Fruit fly (Drosophila melanogaster): ENCODE data around the gene Acyp2.

DNA sequence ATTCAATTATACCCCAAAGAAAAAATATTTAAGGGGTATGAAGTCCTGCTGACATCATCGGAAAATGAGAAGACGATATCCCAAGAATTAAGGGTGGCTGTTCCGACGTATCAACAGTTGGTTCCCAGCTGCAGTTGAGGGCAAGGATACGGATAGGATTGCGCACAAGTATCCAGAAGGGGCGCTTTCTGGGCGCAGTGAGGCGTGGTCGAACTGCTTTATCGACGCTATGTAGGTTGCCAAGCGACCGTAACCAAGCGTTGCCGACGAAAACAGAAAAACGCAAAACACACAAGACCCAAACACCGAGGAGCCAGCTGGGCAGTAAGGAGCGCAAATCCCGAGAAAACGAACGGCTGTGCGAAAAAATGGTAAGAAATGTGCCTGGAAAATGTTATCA lies 18.4 kb upstream of the Acyp2 start, which contains the start of gene Ttc26:
- TF ChIP-seq Snoo (tag; optimal IDR thresholded peaks at IDR 0.05) (no peak), CG4496 (GFP tag; IDR thresholded peaks at IDR 0.05) (no peak), fd96Ca (GFP tag; IDR thresholded peaks at IDR 0.05) (no peak), gl (tag; optimal IDR thresholded peaks at IDR 0.05) (no peak), Ets98B (GFP tag; IDR thresholded peaks at IDR 0.05) (no peak), Pif1B (GFP tag; optimal IDR thresholded peaks at IDR 0.05) (no peak), CG13204 (GFP tag; optimal IDR thresholded peaks at IDR 0.05) (no peak), CG34367 (tag; optimal IDR thresholded peaks at IDR 0.05) (no peak), EcR (GFP tag; optimal IDR thresholded peaks at IDR 0.05) (no peak), CG8301 (tag; optimal IDR thresholded peaks at IDR 0.05) (no peak), D1 (tag; optimal IDR thresholded peaks at IDR 0.05) (no peak), CG9948 (tag; optimal IDR thresholded peaks at IDR 0.05) (no peak), CG12605 (GFP tag; IDR thresholded peaks at IDR 0.05) (no peak), CG14655 (GFP tag; optimal IDR thresholded peaks at IDR 0.05) (no peak)
